Fruit fly (Drosophila melanogaster): Measurements from ENCODE around the gene CG15357.

Gene CG15357

DNA sequence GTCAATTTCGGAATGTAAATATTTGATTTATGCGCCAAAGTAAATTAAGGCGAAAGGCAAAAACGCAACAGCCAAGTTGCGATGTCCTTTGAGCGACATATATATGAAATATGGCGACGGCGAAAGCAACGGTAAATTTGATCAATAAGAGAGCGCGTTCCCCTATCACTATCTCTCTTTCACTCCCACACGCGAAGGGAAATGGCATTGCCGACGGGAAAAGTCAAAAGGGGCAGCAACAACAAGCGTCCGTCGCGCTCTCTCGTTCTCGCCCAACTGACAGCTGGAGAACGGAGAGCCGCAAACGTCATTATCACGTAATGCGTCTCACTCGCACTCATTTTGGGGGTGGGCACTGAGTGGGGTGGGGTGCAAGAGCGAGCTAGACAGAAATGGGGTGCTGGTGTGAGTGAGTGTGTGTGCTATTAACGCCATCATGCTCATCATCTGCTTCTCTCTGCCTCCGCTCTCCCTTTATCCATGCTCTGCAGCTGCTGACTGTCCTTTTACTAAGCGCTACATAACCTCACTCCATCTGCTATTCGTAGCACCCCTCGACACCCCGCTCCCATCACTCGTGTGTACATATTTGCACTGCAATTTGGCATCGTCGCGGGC is 24.9 kb upstream of the CG15357 start, which contains the start of gene erm:
TSS of gene erm (minus strand) at position 51 of the 618 bp plus-strand sequence.
- TF ChIP-seq CG17801 (GFP tag; optimal IDR thresholded peaks at IDR 0.05; ENCODE audit: partially characterized antibody), result no peak

DNA sequence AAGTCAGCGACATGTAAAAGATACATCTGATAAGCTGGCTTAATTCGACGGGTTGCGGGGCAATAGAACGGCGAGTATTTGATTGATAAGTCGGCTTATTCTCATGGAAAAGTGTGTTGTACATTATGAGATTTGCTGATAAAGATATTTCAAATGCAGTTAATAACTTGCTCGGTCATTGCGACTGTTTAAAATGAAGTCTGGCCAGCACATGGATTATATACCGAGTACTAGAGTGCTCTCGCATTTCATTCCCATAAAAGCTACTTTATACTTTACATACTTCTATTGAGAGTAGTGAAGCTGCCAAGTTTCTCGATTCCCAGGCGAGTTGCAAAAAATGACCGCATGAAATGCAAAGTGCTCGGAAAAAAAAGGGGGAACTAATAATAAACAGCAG is 22.4 kb upstream of the CG15357 start:
- TF ChIP-seq CG17801 (GFP tag; optimal IDR thresholded peaks at IDR 0.05; ENCODE audit: partially characterized antibody), result no peak

DNA sequence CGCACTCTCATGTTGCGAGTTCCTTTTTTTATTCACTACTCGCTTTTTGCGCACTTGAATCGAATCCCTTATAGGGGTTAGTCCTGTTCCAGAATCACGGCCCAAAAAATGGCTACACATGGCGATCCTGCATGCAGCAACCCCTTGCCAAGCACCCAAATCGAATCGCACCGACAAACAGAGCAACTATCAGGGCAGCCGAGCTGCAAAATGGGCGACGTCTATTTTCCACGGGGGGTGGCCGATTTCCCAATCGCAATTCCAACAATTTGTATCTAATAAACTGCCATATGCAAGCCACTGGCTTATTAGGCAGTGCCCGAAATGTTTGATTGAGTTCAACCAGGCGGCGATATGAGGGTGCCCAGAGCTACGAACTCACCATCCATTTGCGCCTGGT is 21.8 kb upstream of the CG15357 start:
- TF ChIP-seq CG17801 (GFP tag; optimal IDR thresholded peaks at IDR 0.05; ENCODE audit: partially characterized antibody), result no peak

DNA sequence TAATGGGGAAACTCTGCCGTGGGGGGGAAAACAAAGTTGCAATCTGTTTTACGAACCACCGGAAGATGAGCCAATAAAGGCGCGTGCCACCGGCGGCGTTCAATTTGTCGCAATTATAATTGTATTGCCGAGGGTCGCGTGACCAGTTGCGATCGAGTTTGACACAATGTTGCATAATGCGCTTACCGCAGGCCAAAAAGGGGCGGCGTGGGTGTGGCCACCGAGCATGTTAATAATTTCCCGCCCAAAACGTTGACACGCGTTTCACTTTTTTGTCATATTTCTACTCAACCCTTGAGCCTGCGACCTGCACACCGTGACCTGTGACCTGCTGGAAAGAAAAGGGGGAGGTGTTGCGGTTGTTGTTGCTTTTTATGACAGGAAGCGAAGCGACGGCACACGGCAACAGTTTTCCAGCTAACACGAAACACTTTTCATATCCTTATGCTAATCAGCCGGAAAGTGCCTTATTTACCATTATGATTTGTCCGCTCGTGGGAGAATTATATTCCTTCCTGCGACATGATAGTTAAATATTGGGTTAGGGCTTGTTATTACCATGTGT is 16.5 kb upstream of the CG15357 start:
- no peak for TF ChIP-seq CG17801 (GFP tag; optimal IDR thresholded peaks at IDR 0.05; ENCODE audit: partially characterized antibody)

DNA sequence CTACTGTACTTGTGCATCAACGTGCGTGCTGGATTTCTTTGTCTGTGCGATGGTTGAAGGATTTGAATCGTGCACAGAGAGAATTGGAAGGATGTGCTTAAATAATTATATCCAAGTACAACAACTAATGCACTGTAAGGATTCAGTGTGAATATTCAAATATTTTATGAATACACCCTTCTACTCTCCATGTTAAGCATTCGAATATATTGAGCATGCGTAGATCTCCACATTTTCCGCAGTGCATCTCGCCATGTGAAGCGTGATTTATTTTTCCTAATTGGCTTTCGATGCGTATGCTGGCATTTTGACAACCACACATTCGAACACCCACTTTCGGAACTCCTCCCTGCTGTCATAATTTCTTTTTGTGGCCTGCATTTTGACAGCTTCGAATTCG is 14.5 kb upstream of the CG15357 start:
- no peak for TF ChIP-seq CG17801 (GFP tag; optimal IDR thresholded peaks at IDR 0.05; ENCODE audit: partially characterized antibody)

DNA sequence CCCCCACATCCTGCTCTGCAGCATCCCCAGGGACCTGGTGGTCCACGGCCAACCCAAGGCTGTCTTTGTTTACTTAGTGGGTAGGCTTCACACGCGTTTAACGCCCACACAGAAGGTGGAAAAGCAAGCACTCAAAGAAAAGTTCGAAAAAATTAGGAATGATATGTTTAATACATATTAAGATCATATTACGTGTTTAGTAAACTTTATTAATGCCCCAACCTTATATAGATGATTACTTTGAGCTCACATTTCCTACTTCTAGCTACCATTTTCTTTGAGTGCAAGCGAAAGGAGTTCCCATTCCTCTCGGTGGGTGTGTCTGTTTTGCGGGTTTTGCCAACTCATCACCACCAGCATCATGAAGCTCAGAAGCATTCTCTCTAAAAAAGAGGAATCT is 13.9 kb upstream of the CG15357 start:
- TF ChIP-seq CG17801 (GFP tag; optimal IDR thresholded peaks at IDR 0.05; ENCODE audit: partially characterized antibody), result no peak

DNA sequence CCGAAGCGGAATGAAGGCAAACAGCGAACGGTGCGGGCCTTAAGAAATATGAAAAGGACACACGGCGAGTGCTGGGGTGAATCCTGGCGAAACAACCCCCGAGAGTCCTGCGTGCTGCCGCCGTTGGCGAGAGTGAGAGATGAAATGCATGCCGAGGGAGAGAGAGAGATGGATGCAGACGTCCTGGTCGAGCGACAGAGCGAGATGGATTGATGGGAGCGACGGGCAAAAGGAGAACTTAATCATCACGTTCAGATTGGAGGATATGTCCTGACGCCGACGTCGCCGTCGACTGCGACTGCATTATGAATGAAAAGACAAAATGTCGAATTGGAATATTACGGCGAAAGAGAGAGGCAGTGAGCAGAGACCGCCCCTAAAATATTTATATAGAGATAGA is 9.0 kb upstream of the CG15357 start:
- TF ChIP-seq CG17801 (GFP tag; optimal IDR thresholded peaks at IDR 0.05; ENCODE audit: partially characterized antibody), result no peak

DNA sequence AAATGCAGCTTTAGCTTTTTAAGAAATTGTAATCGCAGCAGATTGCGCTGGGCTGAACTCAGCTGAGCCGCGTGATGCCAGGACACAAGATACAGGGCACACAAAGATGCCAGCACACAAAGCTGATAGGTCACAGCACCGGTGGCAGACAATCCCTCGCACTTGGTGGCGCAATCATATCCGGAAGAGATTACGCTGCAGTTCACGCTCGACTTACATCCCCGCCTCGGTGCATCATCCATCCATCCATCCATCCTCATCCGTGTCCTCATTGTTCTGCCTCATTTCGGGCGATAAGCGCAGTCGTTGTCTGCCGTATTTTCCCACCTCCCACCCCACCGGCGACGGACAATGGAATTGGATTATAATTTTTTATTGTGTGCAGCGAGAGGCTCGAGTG is 2.5 kb upstream of the CG15357 start:
- no peak for TF ChIP-seq CG17801 (GFP tag; optimal IDR thresholded peaks at IDR 0.05; ENCODE audit: partially characterized antibody)

DNA sequence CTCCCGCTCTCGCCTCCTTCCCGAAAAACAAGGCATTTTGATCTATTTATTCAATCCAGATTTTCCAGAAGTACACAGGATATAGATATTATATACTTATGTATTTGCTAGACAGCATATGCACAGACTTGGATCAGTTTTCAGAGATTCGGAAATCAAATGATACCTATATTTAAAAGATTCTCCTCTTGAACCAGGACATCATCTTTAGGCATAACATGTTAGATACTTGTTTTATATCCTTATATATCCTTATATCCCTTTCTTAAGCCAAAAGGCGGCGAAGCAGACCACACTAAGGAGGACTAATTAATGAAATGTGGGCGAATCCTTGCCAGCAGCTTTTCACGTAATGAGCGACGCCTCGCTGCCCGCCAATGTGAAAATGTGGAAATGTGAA is 1.1 kb upstream of the CG15357 start, which contains the start of gene CG33673:
TSS of gene CG33673 (minus strand) at position 101 of the 400 bp plus-strand sequence.
- no peak for TF ChIP-seq CG17801 (GFP tag; optimal IDR thresholded peaks at IDR 0.05; ENCODE audit: partially characterized antibody)

DNA sequence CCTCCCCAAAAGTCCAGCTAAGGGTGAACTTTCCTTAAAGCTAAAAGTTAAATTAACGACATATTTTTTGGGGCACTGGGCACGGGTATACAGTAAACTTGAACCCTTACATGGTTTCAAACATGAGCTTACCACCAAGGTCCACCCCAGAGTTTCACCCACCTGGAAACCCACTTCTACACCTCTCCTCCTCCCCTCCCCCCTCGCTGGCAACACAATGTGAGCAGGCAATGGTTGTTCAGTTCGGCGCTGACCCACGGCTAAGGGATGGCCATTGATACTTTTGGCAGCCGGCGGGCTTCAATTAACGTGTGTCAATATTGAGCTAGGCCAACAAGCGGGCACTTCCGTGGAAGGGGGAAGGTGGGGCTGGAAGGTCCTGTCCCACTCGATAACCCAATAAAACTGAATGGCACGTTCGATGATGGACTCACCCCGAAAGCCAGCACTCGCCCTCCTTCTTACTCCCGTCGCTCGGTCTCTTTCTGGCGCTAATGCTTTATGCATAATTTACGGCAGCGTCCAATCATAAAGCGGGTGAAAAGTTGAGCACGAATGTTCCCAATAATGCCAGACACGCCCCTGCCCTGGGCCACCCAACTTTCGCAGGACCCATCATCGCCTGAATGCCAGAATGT is 917 bp downstream of the CG15357 start:
- TF ChIP-seq CG17801 (GFP tag; optimal IDR thresholded peaks at IDR 0.05; ENCODE audit: partially characterized antibody), result no peak

DNA sequence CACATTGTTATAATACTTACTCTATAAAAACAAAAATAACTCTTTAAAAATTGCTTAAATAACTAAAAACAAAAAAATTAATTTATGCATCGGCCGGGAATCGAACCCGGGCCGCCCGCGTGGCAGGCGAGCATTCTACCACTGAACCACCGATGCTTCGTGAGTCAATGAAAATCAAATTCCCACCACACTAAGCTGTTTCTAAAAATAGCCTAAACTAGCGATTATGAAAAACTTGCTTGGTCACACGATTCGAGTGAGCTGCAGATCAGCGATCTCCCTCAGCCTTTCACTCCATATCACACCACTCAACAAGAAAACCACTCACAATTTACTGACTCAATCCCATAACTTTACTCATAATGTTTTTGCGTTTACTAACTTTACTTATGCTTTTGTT is 7.5 kb downstream of the CG15357 start:
- TF ChIP-seq CG17801 (GFP tag; optimal IDR thresholded peaks at IDR 0.05; ENCODE audit: partially characterized antibody), result no peak

DNA sequence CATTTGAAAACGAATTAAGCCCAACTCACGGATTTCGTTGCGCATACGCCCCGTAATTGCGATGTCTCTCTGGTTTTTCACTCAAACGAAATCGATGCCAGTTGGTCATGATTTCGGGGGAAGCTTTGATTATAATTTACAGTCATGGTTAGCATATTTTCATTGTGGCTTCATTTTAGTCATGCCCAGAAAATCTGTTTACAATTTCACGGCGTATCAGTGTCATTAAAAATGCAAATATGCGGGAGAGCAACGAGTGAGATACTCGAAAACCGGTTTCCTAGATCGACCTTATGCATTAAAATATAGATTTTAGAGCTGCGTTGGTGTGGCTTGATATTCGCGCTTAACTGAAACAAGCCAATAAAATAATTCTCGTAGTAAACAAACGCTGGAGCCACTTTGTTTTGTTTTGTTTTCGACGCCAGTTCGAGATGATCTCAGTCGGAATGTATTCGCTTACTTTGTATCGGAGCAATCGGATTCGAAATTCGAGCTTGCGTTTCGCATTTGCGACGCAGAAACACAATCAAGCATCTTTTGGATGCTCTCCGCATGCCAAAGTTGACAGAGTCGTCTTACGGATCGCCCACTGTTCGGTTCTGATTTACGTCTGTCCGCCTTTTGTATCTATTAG is 14.8 kb downstream of the CG15357 start:
- TF ChIP-seq CG17801 (GFP tag; optimal IDR thresholded peaks at IDR 0.05; ENCODE audit: partially characterized antibody), result no peak

DNA sequence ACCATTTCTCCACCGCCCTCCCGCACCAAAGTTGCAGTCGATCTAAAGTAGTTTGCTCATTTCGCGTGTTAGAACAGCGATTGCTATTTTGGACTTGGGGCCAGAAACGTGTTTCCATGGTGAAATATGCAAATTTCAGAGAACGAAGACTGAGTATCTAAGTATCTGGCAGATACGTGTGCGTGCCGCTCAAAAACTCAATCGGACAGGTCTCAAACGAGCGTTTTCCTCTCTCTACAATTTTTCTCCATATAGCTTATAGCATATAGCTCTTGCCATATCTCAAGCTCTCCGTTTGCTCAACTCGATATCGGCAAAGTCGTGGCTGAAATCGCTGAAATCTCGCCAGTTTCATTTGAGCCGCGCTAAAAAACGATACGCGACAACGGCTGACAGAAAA is 18.1 kb downstream of the CG15357 start:
- no peak for TF ChIP-seq CG17801 (GFP tag; optimal IDR thresholded peaks at IDR 0.05; ENCODE audit: partially characterized antibody)

DNA sequence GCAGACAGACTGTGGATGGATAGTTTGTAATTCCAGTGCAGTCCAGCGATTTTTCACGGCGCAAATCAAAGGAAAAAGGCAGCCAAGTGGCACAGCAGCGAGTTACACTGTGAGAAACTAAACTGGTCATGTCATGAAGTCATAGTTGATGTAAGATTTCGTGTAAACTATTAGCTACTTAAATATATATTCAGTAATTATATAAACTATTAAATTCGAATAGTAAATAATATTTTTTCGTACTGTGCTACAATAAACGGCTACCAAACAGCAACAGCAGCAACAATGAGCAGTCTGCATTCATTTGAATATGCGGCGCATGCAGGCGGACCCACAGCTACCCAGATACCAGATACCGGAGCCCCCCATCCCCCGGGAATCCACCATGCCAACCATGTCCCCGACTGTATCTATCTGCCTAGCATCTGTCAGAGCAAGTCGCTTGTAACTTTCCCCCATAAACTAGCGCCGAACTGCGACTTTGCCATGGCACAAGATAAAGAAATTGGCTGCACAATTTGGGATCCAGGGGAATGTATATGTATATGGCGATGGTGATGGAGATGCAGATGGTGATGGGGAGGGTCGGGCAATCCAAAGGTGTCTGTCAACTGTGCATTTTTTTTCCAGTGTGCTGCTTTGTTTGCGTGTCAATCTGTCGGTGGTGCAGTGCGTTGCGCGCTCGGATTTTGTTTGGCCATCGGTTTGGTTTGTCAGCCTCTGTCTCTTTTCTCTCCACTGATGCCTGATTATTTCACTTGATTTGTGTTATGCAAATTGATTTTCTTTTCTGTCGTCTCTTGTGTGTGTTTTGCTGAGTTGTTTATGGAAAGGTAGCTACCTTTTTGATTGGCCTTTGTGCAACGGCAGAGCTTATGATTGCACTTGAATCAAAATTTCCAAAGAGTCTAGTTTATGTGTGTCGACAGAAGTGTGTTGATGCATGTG is 19.3 kb downstream of the CG15357 start:
- no peak for TF ChIP-seq CG17801 (GFP tag; optimal IDR thresholded peaks at IDR 0.05; ENCODE audit: partially characterized antibody)

DNA sequence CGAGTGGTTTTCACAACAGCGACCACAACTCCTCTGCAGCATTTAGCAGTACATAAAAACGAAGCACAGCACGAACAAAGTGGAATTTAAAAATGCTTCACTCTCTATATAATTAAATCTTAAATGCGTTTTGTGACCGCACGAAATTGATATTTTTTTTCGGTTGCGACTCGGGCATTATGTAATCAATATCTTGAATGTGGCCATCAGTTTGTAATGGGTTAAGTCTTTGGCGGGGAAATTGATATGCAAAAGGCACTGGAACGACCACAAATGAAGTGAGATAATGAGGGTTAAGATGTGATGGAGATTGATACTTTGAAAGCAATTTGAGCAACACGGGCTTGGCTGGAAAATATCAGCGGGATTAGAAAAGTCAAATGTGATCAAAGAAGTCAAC is 21.7 kb downstream of the CG15357 start:
- TF ChIP-seq CG17801 (GFP tag; optimal IDR thresholded peaks at IDR 0.05; ENCODE audit: partially characterized antibody), result no peak
